Worm (Caenorhabditis elegans) whole organism, dauer: ENCODE measurements around the gene str-190.
"Not testable (repeated sequence)": the region's sequence is repeated elsewhere in the genome, so short reads cannot be mapped to it uniquely, and the experiment has no call there.

ENCODE experiments used
- unc-62 ChIP-seq: sonication (generic microtip); optimal IDR thresholded peaks from 2 replicates; lab custom pipeline; 2017; ENCODE audit warnings: missing biosample characterization, missing genetic modification reagents, missing genetic modification characterization

The str-190 gene

ce11 chrV:7490340-7490739 is 12.0 kb upstream of the str-190 start, which contains the start of gene srbc-9:
srbc-9 (minus strand) TSS chrV:7490440.
- no peak for TF ChIP-seq unc-62 (GFP tag; lab: Kevin White, UChicago)

ce11 chrV:7487518-7487917 is 9.2 kb upstream of the str-190 start, which contains the start of gene srbc-7:
srbc-7 (minus strand) TSS chrV:7487618.
- no peak for TF ChIP-seq unc-62 (GFP tag; lab: Kevin White, UChicago)

ce11 chrV:7485000-7485399 is 6.7 kb upstream of the str-190 start, which contains the start of gene srbc-8:
srbc-8 (minus strand) TSS chrV:7485100.
- TF ChIP-seq unc-62 (GFP tag; lab: Kevin White, UChicago), result no peak

DNA sequence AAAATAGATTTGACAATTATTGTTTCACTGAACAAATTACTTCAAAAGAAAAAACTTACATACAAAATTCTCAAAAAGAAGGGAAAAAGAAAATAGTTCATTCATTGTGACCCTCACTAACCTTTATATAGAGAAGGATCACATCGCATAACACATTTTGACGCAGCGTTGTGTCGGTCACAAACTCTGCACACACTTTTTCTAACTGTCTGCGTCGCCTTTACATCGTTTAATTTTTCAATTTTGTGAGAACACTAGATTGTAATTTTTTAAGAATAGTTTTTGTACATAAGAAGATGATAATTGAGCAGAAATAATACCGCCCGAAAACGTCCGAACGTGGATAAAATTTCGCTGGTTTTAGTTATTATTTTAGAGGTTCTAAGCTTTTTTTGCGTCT is 2.6 kb upstream of the str-190 start, which contains the start of gene C18B10.6:
Gene C18B10.6 (minus strand): TSS at position 101 of the 400 bp plus-strand sequence.
- TF ChIP-seq unc-62 (GFP tag; lab: Kevin White, UChicago), result no peak

DNA sequence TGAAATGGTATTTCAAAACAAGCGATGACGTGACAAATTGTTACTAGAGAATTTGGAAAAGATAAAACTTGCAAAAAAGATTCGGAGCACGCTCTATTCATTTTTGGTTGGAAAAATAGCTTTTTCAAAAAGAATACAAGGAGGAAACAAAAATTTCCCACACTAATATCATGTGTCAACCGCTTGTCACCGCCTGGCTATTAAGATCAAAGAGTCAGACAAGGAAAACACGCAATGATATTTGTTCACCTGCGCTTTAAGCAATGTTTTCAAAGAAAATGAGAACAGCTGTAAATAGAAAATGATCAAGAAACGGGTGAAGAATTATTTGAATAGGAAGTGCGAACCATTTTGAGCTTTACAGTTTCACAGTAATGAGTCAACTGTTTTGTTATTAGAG is 1.5 kb downstream of the str-190 start, which contains the start of gene srh-125:
Gene srh-125 (minus strand): TSS at position 101 of the 400 bp plus-strand sequence.
- TF ChIP-seq unc-62 (GFP tag; lab: Kevin White, UChicago), result no peak

DNA sequence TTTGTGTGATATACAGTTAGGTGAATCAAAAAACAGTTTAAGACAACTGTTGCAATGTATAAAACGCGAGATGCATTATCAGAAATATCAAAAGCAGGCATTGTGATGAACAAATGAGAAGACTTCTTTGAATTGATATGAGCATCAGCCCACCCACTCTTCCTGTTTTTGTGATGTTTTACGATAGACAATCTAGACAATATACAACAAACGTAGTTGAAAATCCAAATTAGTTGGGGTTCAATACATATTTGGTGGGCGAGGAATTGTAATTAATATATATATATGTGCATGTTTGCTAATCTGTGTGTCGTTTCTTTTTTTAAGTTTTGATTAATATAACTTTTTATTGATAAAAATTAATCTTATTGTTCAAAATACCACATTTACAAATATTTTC is 5.5 kb downstream of the str-190 start, which contains the start of gene str-28:
Gene str-28 (minus strand): TSS at position 101 of the 400 bp plus-strand sequence.
- no peak for TF ChIP-seq unc-62 (GFP tag; lab: Kevin White, UChicago)

ce11 chrV:7465509-7465908 is 12.8 kb downstream of the str-190 start, which contains the start of gene F25E5.1:
F25E5.1 (plus strand) TSS chrV:7465884.
- no peak for TF ChIP-seq unc-62 (GFP tag; lab: Kevin White, UChicago)

DNA sequence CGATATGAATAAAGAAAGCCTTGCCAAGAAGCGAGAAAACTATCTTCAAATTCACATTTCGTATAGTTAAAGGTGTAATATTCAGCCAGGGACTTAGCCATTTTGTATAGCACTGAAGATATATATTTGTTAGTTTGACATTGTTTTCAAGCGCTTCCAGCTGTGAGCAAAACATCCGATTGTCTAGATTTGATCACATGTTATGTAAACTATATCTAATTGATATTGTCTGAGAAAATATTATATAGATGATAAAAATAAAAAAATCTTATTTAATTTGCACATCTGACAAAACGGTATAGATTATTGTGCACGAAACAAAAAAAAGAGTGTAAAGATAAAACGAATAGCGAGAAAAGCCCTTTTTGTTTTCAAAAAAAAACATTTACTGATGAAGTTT is 13.6 kb downstream of the str-190 start, which contains the start of gene srh-89:
Gene srh-89 (minus strand): TSS at position 101 of the 400 bp plus-strand sequence.
- TF ChIP-seq unc-62 (GFP tag; lab: Kevin White, UChicago), result no peak

ce11 chrV:7460898-7461297 is 17.4 kb downstream of the str-190 start, which contains the start of gene srh-92:
srh-92 (minus strand) TSS chrV:7460998.
- TF ChIP-seq unc-62 (GFP tag; lab: Kevin White, UChicago), result no peak

DNA sequence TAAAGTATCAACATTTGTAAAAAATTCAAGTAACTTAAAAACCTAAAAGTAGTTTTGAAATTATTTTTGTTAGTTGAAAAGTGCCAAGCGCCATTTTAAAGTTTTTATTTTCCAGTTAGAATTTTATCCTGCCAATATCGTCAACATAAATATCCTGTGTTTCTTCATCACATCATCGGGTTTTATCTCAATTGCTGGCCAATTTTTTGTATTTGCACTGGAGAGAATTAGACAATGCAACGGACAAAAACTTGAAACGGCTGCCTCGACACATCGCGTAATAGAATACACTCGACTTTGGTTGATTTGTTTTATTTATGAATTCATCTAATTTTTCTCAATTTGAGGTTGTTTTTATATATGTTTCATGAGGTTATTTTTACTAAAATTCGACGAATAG is 23.3 kb downstream of the str-190 start, which contains the start of gene F25E5.2:
Gene F25E5.2 (plus strand): TSS at position 301 of the 400 bp plus-strand sequence.
- no peak for TF ChIP-seq unc-62 (GFP tag; lab: Kevin White, UChicago)

- no peak for TF ChIP-seq unc-62 (GFP tag; lab: Kevin White, UChicago)
Observed at ce11 chrV:7454236-7454635, 24.1 kb downstream of the str-190 start, which contains the start of gene try-8. try-8 (minus strand) TSS chrV:7454336.

DNA sequence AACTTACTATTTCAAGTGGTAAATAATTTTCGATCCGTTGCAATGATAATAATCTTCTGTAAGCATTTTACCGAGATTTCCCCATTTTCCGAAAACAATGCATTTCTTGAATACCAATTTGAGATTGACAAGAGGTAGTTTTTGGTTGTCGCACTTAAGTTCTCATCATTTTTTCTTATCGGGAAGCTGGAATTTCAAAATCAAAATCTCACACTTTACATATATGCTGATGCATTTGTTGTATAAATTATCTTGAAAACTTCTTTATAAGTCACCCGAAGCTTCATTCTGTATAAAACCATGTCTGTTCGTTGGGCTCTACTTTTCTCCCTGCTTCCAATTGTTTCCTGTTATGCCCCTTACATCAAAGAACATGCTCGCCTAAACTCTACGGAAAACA is 26.9 kb downstream of the str-190 start, which contains the start of gene try-11:
Gene try-11 (plus strand): TSS at position 301 of the 400 bp plus-strand sequence.
- TF ChIP-seq unc-62 (GFP tag; lab: Kevin White, UChicago), result no peak

DNA sequence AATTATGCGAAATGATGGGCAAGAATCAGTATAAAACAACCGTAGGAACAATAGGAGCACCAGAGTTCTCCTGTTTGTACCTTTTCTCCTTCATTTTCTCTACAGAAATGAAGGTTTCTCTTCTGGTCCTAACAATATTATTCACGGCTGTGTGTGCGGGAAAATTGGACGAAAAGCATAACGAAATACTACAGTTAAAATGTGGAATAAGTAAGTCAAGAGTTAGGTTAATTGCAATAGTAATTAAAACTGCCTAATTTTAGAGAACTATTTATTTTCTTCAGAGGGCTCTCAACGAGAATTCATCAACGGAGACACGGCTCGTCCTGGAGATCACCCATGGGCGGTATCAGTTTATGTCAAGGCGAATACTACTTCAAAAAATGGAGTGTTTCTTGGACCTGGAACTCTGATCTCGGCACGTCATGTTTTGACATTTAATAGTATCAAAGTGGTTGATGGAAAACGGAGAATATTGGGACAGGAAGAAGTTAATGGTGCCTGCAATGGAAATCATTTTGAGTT is 28.9 kb downstream of the str-190 start, which contains the start of gene try-12:
Gene try-12 (plus strand): TSS at position 51 of the 525 bp plus-strand sequence.
- no peak for TF ChIP-seq unc-62 (GFP tag; lab: Kevin White, UChicago)

DNA sequence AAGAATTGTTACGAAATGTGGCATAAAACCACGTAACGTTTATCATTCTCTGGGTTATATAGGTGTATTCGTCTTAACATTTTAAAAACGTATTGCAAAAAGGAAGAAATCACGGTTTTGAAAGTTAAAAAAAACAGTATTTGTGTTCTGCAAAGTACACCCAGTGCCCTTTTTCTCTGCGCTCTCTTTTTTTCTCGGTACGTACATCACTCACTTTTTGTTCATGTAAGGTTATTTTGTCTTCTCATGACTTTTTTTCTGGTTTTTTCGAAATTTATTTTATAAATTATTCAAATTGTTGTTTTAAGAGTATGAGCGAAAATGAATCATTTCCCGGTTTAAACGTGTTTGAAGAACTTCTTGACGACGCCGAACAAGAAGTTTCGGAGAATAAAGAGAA is 31.3 kb downstream of the str-190 start, which contains the start of gene F25E5.5:
Gene F25E5.5 (plus strand): TSS at position 301 of the 400 bp plus-strand sequence.
- no peak for TF ChIP-seq unc-62 (GFP tag; lab: Kevin White, UChicago)

ce11 chrV:7444331-7444730 is 34.0 kb downstream of the str-190 start, which contains the start of gene nhr-141:
nhr-141 (plus strand) TSS chrV:7444661.
- not testable (repeated sequence) for TF ChIP-seq unc-62 (GFP tag; lab: Kevin White, UChicago)

DNA sequence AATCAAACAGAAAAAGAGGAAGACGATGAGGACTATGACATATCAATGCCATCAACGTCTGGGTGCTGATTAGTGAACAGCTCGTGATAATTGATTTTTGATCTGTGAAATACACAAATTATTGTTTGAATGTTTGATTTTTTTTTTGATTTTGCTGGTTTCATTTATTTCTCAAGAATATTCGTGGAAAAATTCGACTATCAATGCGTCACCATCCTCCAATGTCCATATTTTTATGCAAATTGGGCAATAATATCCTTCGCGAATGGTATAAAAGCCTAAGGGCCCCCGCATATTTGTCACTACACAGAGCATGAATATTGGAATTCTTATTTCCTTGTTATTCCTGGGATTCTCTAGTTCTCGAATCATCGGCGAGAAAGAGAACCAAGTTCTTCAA is 38.5 kb downstream of the str-190 start, which contains the start of gene try-13:
Gene try-13 (plus strand): TSS at position 301 of the 400 bp plus-strand sequence.
- no peak for TF ChIP-seq unc-62 (GFP tag; lab: Kevin White, UChicago)
